Fruit fly (Drosophila melanogaster): ENCODE measurements around the gene CG2519.

The CG2519 gene

dm6 chr3R:5587863-5588519 lies 40.4 kb upstream of the CG2519 start, which contains the start of gene CG2926 (continued):
- TF ChIP-seq eyg (GFP tag; optimal IDR thresholded peaks at IDR 0.05), result no peak
- no peak for TF ChIP-seq D (optimal IDR thresholded peaks at IDR 0.05)
- TF ChIP-seq D (GFP tag; optimal IDR thresholded peaks at IDR 0.05), result no peak
- no peak for TF ChIP-seq cwo (GFP tag; optimal IDR thresholded peaks at IDR 0.05)
- no peak for TF ChIP-seq nom (GFP tag; optimal IDR thresholded peaks at IDR 0.05)
- TF ChIP-seq CG3407 (GFP tag; optimal IDR thresholded peaks at IDR 0.05), result no peak
- TF ChIP-seq CG10147 (GFP tag; optimal IDR thresholded peaks at IDR 0.05), result no peak
- TF ChIP-seq CG3847 (GFP tag; IDR thresholded peaks at IDR 0.05), result peak; percentile 42; the same call in 1 of the 2 replicates
- TF ChIP-seq CG6813 (GFP tag; optimal IDR thresholded peaks at IDR 0.05), result no peak
- TF ChIP-seq CG1792 (GFP tag; optimal IDR thresholded peaks at IDR 0.05), result no peak
- TF ChIP-seq ham (GFP tag; IDR thresholded peaks at IDR 0.05), result no peak
- peak; percentile 57 for TF ChIP-seq rib (GFP tag; IDR thresholded peaks at IDR 0.05)
- TF ChIP-seq CG10274 (GFP tag; optimal IDR thresholded peaks at IDR 0.05), result no peak
- TF ChIP-seq hkb (optimal IDR thresholded peaks at IDR 0.05), result no peak
- TF ChIP-seq hkb (GFP tag; IDR thresholded peaks at IDR 0.05), result no peak
- no peak for TF ChIP-seq ewg (GFP tag; optimal IDR thresholded peaks at IDR 0.05)
- peak; percentile 58 for TF ChIP-seq shn (GFP tag; optimal IDR thresholded peaks at IDR 0.05)
- TF ChIP-seq zfh2 (GFP tag; optimal IDR thresholded peaks at IDR 0.05), result peak; percentile 44
- TF ChIP-seq Ets97D (GFP tag; optimal IDR thresholded peaks at IDR 0.05), result peak; percentile 55
- TF ChIP-seq Med (GFP tag), result peak; percentile 92
- peak; percentile 16 for TF ChIP-seq repo (GFP tag; optimal IDR thresholded peaks at IDR 0.05)
- peak in 1 of 2 experiments; percentile 25 for TF ChIP-seq dpn (GFP tag; optimal IDR thresholded peaks at IDR 0.05)
- peak; percentile 59 for TF ChIP-seq nerfin-2 (GFP tag; IDR thresholded peaks at IDR 0.05; ENCODE audit: partially characterized antibody)
- peak; percentile 94 for TF ChIP-seq Bgb (GFP tag; IDR thresholded peaks at IDR 0.05; ENCODE audit: partially characterized antibody)
- no peak for TF ChIP-seq grn (GFP tag; optimal IDR thresholded peaks at IDR 0.05)
- no peak for TF ChIP-seq tio (GFP tag; optimal IDR thresholded peaks at IDR 0.05)
- no peak for TF ChIP-seq nau (GFP tag; optimal IDR thresholded peaks at IDR 0.05)
- TF ChIP-seq stc (GFP tag; IDR thresholded peaks at IDR 0.05), result 0 out of 2 replicates have a peak, but pooled peaks have one; percentile 9
- no peak for TF ChIP-seq gcm2 (GFP tag; optimal IDR thresholded peaks at IDR 0.05)
- peak; percentile 13 for TF ChIP-seq emc (GFP tag; optimal IDR thresholded peaks at IDR 0.05)
- TF ChIP-seq sna (GFP tag; IDR thresholded peaks at IDR 0.05; ENCODE audit: partially characterized antibody), result peak; percentile 59
- TF ChIP-seq Deaf1 (tag; optimal IDR thresholded peaks at IDR 0.05), result no peak
- no peak for TF ChIP-seq CoRest (tag; optimal IDR thresholded peaks at IDR 0.05)
- TF ChIP-seq ase (GFP tag; IDR thresholded peaks at IDR 0.05), result 0 out of 3 replicates have a peak, but pooled peaks have one; percentile 41
- TF ChIP-seq NFAT (GFP tag; IDR thresholded peaks at IDR 0.05), result peak; percentile 56
- TF ChIP-seq lola (GFP tag; optimal IDR thresholded peaks at IDR 0.05), result no peak
- TF ChIP-seq CG6254 (GFP tag; optimal IDR thresholded peaks at IDR 0.05), result peak; percentile 54
- no peak for TF ChIP-seq CG5953 (GFP tag; IDR thresholded peaks at IDR 0.05)
- no peak for TF ChIP-seq CG15011 (GFP tag; optimal IDR thresholded peaks at IDR 0.05)
- TF ChIP-seq Dp (GFP tag; optimal IDR thresholded peaks at IDR 0.05), result peak; percentile 64
- TF ChIP-seq CG32772 (GFP tag; IDR thresholded peaks at IDR 0.05), result no peak
- peak; percentile 29 for TF ChIP-seq CHES-1-like (GFP tag; optimal IDR thresholded peaks at IDR 0.05)
- TF ChIP-seq CG2116 (GFP tag; optimal IDR thresholded peaks at IDR 0.05), result peak; percentile 69
- peak; percentile 16 for TF ChIP-seq Antp (GFP tag; optimal IDR thresholded peaks at IDR 0.05)
- TF ChIP-seq CG17361 (GFP tag; IDR thresholded peaks at IDR 0.05), result no peak
- no peak for TF ChIP-seq ftz-f1 (GFP tag; optimal IDR thresholded peaks at IDR 0.05)
- TF ChIP-seq Sin3A (optimal IDR thresholded peaks at IDR 0.05), result peak; percentile 45
- TF ChIP-seq CG12104 (GFP tag; optimal IDR thresholded peaks at IDR 0.05), result no peak
- TF ChIP-seq otp (GFP tag; IDR thresholded peaks at IDR 0.05), result no peak
- TF ChIP-seq sima (GFP tag; optimal IDR thresholded peaks at IDR 0.05), result no peak
- TF ChIP-seq vvl (GFP tag; IDR thresholded peaks at IDR 0.05), result peak; percentile 51

Data from whole organism, embryonic.